Worm (Caenorhabditis elegans): Measurements from ENCODE around the gene irld-27.
"Not testable (repeated sequence)": the region's sequence is repeated elsewhere in the genome, so short reads cannot be mapped to it uniquely, and the experiment has no call there.

irld-27 gene

DNA sequence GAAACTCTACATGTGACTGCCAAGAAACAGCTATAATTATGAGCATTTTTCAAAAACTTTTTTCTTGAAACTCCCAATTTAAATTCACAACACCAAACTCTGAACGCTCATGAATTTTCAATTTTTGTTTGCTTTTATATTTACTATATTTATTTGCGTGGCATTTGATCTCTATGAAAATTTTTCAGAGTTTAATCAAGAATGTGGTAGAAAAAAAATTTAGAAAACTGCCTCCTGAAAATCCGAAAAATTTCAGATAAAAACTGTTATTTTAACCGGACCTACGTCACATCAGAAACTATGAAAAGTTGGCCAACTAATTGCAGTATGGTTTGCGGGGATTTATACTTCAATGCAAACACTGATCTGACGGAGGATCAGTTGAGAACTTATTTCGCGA is at the start of gene irld-27:
irld-27 (plus strand) TSS at position 301 of the 400 bp plus-strand sequence.
- no peak for TF ChIP-seq hnd-1 (tag; optimal IDR thresholded peaks at IDR 0.05)
- TF ChIP-seq ceh-36 (tag; optimal IDR thresholded peaks at IDR 0.05), result no peak

DNA sequence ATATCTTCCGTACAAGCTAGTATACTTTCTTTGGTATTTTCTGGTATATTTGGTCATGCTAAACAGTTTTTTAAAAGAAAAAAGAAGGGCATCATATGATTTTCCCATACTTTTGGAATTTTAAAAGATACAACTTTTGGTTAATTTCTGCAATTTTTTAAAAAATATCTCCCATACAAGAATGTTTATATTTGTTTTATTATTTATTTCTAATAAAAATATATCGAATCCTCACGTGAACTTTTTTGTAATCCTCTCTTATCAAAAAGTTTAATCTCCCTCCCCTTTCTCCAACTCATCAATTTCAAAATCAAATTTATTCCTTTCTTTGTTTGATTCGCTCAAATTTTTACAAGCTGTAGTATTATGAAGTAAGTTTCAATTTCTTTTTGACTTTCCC is 49.8 kb upstream of the irld-27 start, which contains the start of gene nep-13:
nep-13 (plus strand) TSS at position 301 of the 400 bp plus-strand sequence.
- TF ChIP-seq scrt-1 (GFP tag; IDR thresholded peaks at IDR 0.05) (no peak), tbx-11 (GFP tag; IDR thresholded peaks at IDR 0.05) (no peak), aly-1 (tag; optimal IDR thresholded peaks at IDR 0.05) (no peak), hnd-1 (tag; optimal IDR thresholded peaks at IDR 0.05) (no peak), B0310.2 (tag; optimal IDR thresholded peaks at IDR 0.05) (no peak), ama-1 (optimal IDR thresholded peaks at IDR 0.05) (no peak), F13C5.2 (tag; optimal IDR thresholded peaks at IDR 0.05) (no peak), flt-1 (GFP tag; IDR thresholded peaks at IDR 0.05) (no peak), ceh-13 (GFP tag; optimal IDR thresholded peaks at IDR 0.05) (no peak), pes-1 (GFP tag; IDR thresholded peaks at IDR 0.05) (no peak), ceh-36 (tag; optimal IDR thresholded peaks at IDR 0.05) (no peak), hmg-4 (GFP tag; optimal IDR thresholded peaks at IDR 0.05) (no peak)

- no peak for TF ChIP-seq sea-1 (GFP tag; conservative IDR thresholded peaks at IDR 0.05)
- TF ChIP-seq hnd-1 (tag; optimal IDR thresholded peaks at IDR 0.05), result no peak
- TF ChIP-seq hmg-4 (GFP tag; optimal IDR thresholded peaks at IDR 0.05), result no peak
- no peak for TF ChIP-seq tbx-11 (GFP tag; IDR thresholded peaks at IDR 0.05)
- no peak for TF ChIP-seq ama-1 (optimal IDR thresholded peaks at IDR 0.05)
- no peak for TF ChIP-seq tra-4 (tag; optimal IDR thresholded peaks at IDR 0.05)
- TF ChIP-seq flt-1 (GFP tag; IDR thresholded peaks at IDR 0.05), result no peak
- no peak for TF ChIP-seq ceh-13 (GFP tag; optimal IDR thresholded peaks at IDR 0.05)
- no peak for TF ChIP-seq hmbx-1 (tag; optimal IDR thresholded peaks at IDR 0.05)
- TF ChIP-seq pes-1 (GFP tag; IDR thresholded peaks at IDR 0.05), result no peak
- TF ChIP-seq tbx-37 (GFP tag; conservative IDR thresholded peaks at IDR 0.05), result no peak
- TF ChIP-seq B0310.2 (tag; optimal IDR thresholded peaks at IDR 0.05), result no peak
- no peak for TF ChIP-seq ceh-36 (tag; optimal IDR thresholded peaks at IDR 0.05)
- no peak for TF ChIP-seq ets-7 (tag; optimal IDR thresholded peaks at IDR 0.05)
- no peak for TF ChIP-seq F13C5.2 (tag; optimal IDR thresholded peaks at IDR 0.05)
- TF ChIP-seq scrt-1 (GFP tag; IDR thresholded peaks at IDR 0.05), result no peak
- no peak for TF ChIP-seq aly-1 (tag; optimal IDR thresholded peaks at IDR 0.05)
Measured at ce11 chrII:3284558-3284957, 47.6 kb upstream of the irld-27 start, which contains the start of gene scl-15. Gene scl-15, minus strand, starts transcription at chrII:3284658.

DNA sequence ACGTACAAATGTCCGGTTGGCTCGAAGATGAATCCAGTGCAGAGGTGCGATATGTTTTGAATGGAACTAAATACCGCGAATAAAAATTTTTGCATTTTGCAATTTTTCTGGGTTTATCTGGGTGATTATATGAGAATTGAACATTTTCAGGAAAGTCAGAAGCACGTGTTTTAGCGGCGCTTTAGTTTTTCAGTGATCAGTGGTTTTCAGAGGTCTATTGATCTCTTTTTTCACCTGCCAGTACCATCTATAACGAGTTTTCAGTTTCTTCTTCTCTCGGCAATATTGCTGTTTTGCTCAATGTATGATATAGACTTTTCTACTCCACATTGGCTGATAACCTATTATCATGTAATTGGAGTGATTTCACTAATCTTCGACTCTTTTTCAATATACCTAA is 45.1 kb upstream of the irld-27 start, which contains the start of gene sri-63:
sri-63 (plus strand) TSS at position 301 of the 400 bp plus-strand sequence.
- TF ChIP-seq F13C5.2 (tag; optimal IDR thresholded peaks at IDR 0.05), result no peak
- no peak for TF ChIP-seq aly-1 (tag; optimal IDR thresholded peaks at IDR 0.05)
- no peak for TF ChIP-seq flt-1 (GFP tag; IDR thresholded peaks at IDR 0.05)
- no peak for TF ChIP-seq ets-7 (tag; optimal IDR thresholded peaks at IDR 0.05)
- TF ChIP-seq tra-4 (tag; optimal IDR thresholded peaks at IDR 0.05), result no peak
- TF ChIP-seq hnd-1 (tag; optimal IDR thresholded peaks at IDR 0.05), result no peak
- no peak for TF ChIP-seq hmbx-1 (tag; optimal IDR thresholded peaks at IDR 0.05)
- TF ChIP-seq pes-1 (GFP tag; IDR thresholded peaks at IDR 0.05), result no peak
- no peak for TF ChIP-seq ceh-13 (GFP tag; optimal IDR thresholded peaks at IDR 0.05)
- TF ChIP-seq ceh-36 (tag; optimal IDR thresholded peaks at IDR 0.05), result no peak
- TF ChIP-seq sea-1 (GFP tag; conservative IDR thresholded peaks at IDR 0.05), result no peak
- TF ChIP-seq tbx-37 (GFP tag; conservative IDR thresholded peaks at IDR 0.05), result no peak

- not testable (repeated sequence) for TF ChIP-seq flt-1 (GFP tag; IDR thresholded peaks at IDR 0.05); ceh-36 (tag; optimal IDR thresholded peaks at IDR 0.05); ceh-13 (GFP tag; optimal IDR thresholded peaks at IDR 0.05)
Measured at ce11 chrII:3290544-3290943, 41.6 kb upstream of the irld-27 start, which contains the start of gene F39E9.14. Gene F39E9.14, minus strand, starts transcription at chrII:3290644.

DNA sequence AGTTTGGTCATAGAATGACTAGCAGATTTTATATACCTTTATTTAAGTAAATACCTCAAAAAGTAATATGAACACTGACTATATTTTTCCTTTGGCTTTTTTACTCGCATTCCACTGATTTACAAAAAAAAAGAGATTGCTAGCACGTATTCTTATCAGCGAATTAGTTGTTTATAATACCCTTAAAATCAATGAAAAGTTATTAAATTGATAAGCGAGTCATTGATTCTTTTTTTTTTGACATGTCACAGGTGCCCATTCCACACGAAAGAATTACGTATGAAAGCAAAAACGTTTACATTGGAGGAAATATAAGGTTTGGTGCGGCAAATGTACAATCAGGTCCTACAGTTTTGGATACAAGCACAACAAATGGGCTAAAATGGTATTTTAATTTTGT is 36.9 kb upstream of the irld-27 start, which contains the start of gene btb-17:
btb-17 (plus strand) TSS at position 213 of the 400 bp plus-strand sequence.
- TF ChIP-seq flt-1 (GFP tag; IDR thresholded peaks at IDR 0.05), result no peak
- TF ChIP-seq ama-1 (optimal IDR thresholded peaks at IDR 0.05), result no peak

DNA sequence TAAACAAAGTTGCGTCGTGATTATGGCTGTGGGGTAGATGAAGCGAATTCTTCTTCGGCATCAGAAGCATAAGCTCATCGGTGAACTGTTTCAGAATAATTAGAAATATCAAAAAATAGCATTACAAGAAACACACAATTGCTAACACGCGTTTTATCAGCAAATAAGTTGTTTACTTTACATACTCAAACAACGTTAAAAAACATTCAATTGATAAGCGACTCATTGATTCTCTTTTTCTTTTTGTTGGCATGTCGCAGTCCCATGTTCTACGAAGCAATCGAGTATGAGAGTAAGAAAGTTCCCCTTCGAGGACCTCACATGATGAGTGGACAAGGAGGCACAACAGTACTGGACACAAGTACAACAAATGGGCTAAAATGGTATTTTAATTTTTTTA is 35.5 kb upstream of the irld-27 start, which contains the start of gene btb-16:
btb-16 (plus strand) TSS at position 240 of the 400 bp plus-strand sequence.
- TF ChIP-seq B0310.2 (tag; optimal IDR thresholded peaks at IDR 0.05) (no peak), flt-1 (GFP tag; IDR thresholded peaks at IDR 0.05) (no peak), hmbx-1 (tag; optimal IDR thresholded peaks at IDR 0.05) (no peak), pes-1 (GFP tag; IDR thresholded peaks at IDR 0.05) (no peak), aly-1 (tag; optimal IDR thresholded peaks at IDR 0.05) (no peak)

DNA sequence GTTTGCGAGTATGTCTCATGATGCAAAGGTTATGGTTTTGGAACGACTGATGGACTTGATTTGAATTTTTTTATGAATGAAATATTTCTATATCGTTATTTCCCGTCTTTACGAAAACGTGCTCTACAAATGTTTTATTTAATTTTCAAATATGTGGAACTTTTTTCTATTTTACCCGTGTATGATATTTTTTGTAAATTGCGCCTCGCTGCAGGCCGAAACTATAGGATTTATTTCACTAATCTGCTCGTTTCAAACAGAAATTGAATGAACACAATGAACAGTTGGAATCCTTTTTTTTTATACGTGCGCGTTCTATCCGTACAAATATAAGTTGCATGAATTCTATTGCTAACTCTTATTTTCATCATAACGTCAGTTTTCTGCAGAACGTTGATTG is 34.2 kb upstream of the irld-27 start, which contains the start of gene btb-18:
btb-18 (plus strand) TSS at position 301 of the 400 bp plus-strand sequence.
- TF ChIP-seq tbx-37 (GFP tag; conservative IDR thresholded peaks at IDR 0.05) (no peak), ets-7 (tag; optimal IDR thresholded peaks at IDR 0.05) (no peak), tra-4 (tag; optimal IDR thresholded peaks at IDR 0.05) (no peak), aly-1 (tag; optimal IDR thresholded peaks at IDR 0.05) (no peak), scrt-1 (GFP tag; IDR thresholded peaks at IDR 0.05) (no peak), hmg-4 (GFP tag; optimal IDR thresholded peaks at IDR 0.05) (no peak), flt-1 (GFP tag; IDR thresholded peaks at IDR 0.05) (no peak), hmbx-1 (tag; optimal IDR thresholded peaks at IDR 0.05) (no peak), tbx-11 (GFP tag; IDR thresholded peaks at IDR 0.05) (no peak)

DNA sequence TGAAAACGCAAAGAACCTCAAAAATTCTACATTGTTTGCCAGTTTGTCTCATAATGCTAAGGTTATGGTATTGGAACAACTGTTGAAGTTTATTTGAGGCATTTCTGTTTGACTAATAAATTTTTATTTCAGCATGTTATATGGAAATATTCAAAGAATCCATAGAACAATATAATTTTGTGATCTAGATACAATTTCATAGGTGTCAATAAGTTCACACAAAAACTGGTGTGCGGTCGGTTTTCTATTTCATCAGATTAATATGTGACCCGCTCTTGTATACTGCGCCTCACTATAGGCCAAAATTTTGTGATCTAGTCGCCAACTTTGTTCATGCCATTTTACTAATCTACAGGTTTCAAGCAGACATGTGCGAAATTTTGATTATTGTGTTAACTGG is 32.7 kb upstream of the irld-27 start, which contains the start of gene btb-22:
btb-22 (plus strand) TSS at position 301 of the 400 bp plus-strand sequence.
- no peak for TF ChIP-seq ceh-13 (GFP tag; optimal IDR thresholded peaks at IDR 0.05)
- no peak for TF ChIP-seq ceh-36 (tag; optimal IDR thresholded peaks at IDR 0.05)
- TF ChIP-seq ama-1 (optimal IDR thresholded peaks at IDR 0.05), result no peak
- TF ChIP-seq F13C5.2 (tag; optimal IDR thresholded peaks at IDR 0.05), result no peak
- TF ChIP-seq hmg-4 (GFP tag; optimal IDR thresholded peaks at IDR 0.05), result no peak
- TF ChIP-seq sea-1 (GFP tag; conservative IDR thresholded peaks at IDR 0.05), result no peak
- TF ChIP-seq flt-1 (GFP tag; IDR thresholded peaks at IDR 0.05), result no peak
- no peak for TF ChIP-seq B0310.2 (tag; optimal IDR thresholded peaks at IDR 0.05)
- no peak for TF ChIP-seq scrt-1 (GFP tag; IDR thresholded peaks at IDR 0.05)
- TF ChIP-seq tra-4 (tag; optimal IDR thresholded peaks at IDR 0.05), result no peak
- no peak for TF ChIP-seq hmbx-1 (tag; optimal IDR thresholded peaks at IDR 0.05)
- TF ChIP-seq aly-1 (tag; optimal IDR thresholded peaks at IDR 0.05), result no peak
- no peak for TF ChIP-seq tbx-11 (GFP tag; IDR thresholded peaks at IDR 0.05)
- no peak for TF ChIP-seq ets-7 (tag; optimal IDR thresholded peaks at IDR 0.05)
- TF ChIP-seq tbx-37 (GFP tag; conservative IDR thresholded peaks at IDR 0.05), result no peak

Measured in whole organism, early embryonic.